Fruit fly (Drosophila melanogaster) ovary, adult (tissue): Measurements from ENCODE around the gene CG9395.

Experiments used
- CG17801 ChIP-seq: fragments of 200-800 bp; optimal IDR thresholded peaks from 2 replicates; lab custom pipeline; 2019; ENCODE audit warnings: missing biosample characterization, mild to moderate bottlenecking, missing genetic modification characterization, moderate library complexity; ENCODE audit not compliant: partially characterized antibody

The CG9395 gene

DNA sequence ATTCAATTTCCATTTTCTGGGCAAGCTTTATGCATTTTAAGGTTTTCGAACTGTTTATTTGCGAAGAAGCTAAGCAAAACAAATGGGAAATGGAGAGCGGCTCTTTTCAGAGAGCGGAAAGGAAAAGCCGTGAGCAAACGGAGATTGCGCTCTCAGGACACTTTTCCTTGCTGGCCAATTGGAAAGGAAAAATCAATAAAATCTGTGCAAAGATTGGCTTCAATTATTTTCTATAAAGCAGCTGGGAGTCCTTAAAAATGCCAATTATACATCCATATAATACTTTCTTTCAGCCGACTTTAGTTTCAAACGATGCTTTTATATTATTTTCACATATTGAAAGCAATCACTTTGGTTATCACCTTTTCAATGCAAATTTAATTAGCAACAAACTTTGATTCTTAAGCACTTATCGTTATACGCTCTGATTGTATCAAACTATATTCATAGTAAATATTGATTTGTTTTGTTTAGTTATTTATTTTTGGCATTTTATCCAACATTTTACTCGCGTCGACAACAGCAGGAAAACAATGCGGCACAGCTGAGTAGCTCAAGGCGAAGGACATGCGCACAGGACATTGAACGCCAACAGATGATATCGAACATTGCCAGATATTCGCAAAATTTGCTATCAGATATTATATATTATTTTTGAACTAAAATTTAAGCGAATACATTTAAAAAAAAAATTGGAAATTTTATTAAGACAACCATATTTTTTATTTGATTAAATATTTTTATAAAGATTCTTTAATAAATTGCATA, at the start of gene CG9395:
Gene CG9395, minus strand, starts transcription at position 494 of the 768 bp plus-strand sequence.
- TF ChIP-seq CG17801 (GFP tag; lab: Kevin White, UChicago): no peak

DNA sequence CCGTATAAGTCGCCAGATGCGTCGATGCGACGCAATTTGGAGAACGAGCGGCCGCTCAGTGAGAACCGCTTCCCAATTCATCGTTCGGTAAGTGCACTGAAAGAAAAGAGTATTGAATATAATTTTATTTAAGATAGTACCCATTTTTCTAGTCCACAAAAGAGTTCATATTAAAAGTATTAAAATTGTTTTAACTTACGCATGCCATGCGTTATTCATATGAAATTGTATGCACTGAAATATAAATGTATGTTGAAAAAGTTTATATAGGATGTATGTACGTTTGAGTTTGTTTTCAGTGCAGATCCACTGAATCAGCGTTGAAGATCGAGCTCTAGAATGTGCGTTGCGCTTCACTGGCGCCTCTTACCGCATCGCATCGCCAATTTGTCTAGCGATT, 44.7 kb upstream of the CG9395 start:
- peak; percentile 75 for TF ChIP-seq CG17801 (GFP tag; lab: Kevin White, UChicago)

DNA sequence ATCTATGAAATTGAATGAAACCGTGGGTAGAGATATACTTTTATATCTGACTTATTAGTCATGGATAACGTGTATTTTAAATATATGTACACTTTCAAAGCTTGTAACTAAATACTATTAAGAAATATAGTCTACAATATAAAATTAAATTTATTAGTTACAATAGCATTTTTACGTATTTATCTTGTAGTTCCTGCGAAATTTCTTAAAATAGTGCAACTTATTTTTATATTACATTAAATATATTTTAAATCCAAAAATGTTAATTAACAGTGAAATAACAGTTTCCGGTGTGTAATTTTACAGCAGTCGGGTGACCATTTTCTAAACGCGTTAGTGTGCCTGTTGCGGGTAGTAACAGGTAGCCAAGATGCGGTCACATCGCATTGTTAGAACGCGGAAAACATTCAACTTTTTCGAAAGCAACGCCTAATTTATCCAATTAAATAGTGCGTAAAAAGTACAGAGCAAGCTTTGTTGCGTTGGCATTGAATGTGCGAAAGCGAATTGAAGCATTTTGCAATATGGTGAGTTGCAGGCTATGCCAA, 43.8 kb upstream of the CG9395 start, which contains the start of the genes CG10859 and CG7110:
Gene CG10859, minus strand, starts transcription at position 51 of the 548 bp plus-strand sequence.
Gene CG7110, plus strand, starts transcription at position 378 of the 548 bp plus-strand sequence.
- peak; percentile 89 for TF ChIP-seq CG17801 (GFP tag; lab: Kevin White, UChicago)

DNA sequence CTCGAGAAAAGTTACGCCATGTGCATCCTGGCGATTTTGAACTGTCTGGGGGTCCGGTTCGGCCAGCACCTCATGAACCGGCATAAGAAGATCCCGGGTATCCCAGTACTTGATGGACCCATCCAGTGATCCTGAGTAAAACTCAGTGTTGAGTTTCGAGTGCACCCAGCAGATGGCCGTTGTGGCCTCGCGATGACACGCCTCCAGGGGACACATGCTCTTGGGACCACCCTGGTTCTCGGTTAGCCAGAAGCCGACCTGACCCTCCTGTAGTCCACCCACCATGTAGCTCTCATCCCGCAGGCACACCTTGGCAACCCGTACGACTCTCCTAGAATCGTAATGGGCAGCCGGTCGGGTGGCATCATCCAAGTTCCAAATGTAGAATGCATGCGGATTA, 42.5 kb upstream of the CG9395 start:
- TF ChIP-seq CG17801 (GFP tag; lab: Kevin White, UChicago): no peak

DNA sequence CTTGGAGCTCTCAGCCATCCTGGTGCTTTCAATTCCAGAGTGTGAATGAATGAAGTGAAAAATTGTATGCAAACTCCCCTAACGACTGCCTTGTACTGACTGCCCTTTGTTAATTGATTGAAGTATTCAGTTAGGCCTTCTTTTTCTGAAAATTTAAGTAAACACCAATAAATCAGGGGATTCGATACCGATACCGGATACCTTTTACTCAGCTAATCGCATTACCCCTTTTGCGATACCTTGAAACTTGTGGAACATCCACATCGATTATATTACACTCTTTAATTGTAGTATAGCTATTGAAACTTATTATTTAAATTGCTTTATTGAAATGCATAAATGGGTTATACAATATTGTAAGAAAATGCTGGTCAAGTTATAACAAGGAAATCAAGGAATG, 41.2 kb upstream of the CG9395 start, which contains the start of gene CG16957:
Gene CG16957, minus strand, starts transcription at position 101 of the 400 bp plus-strand sequence.
- TF ChIP-seq CG17801 (GFP tag; lab: Kevin White, UChicago): no peak

DNA sequence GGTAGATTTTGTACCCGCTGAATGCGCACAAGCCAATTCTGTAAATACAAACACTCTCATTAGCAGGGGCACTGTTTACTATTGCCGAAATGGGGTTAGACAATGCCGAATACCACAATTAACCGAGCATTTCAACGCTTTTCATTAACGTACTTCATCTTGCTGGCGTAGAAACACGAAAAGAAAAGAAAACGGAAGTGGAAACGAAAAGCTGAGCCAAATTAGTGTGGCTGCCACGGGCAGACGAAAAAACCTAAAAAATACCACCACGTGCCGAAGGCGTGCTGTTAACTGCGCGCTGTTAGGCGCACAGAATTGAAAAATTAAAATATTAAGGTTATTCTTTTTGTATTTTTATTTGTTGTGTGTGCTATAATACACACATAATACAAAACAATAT, 40.0 kb upstream of the CG9395 start, which contains the start of gene RpL24:
Gene RpL24, minus strand, starts transcription at position 229 of the 400 bp plus-strand sequence.
- peak; percentile 98 for TF ChIP-seq CG17801 (GFP tag; lab: Kevin White, UChicago)

DNA sequence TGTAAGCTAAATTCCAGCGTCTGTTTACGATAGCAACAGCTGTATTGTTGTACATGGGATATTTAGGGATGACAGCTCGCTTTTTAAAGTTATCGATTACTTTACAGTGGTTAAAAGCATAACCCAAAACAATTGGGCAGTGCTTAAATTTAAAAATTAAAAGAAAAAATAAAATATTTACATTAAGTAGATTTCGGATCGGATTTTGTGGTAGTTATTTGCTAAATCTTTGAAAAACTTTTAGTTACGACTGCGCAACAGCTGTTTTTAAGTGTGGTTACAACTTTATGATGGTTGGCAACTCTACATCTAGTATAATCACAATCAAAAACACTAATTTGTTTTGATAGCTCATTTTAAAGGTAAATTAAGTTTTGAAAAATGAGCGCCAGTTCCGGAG, 32.4 kb upstream of the CG9395 start, which contains the start of the genes Ing5 and CG7099:
Gene Ing5, minus strand, starts transcription at position 58 of the 400 bp plus-strand sequence.
Gene CG7099, plus strand, starts transcription at position 317 of the 400 bp plus-strand sequence.
- TF ChIP-seq CG17801 (GFP tag; lab: Kevin White, UChicago): peak; percentile 99

DNA sequence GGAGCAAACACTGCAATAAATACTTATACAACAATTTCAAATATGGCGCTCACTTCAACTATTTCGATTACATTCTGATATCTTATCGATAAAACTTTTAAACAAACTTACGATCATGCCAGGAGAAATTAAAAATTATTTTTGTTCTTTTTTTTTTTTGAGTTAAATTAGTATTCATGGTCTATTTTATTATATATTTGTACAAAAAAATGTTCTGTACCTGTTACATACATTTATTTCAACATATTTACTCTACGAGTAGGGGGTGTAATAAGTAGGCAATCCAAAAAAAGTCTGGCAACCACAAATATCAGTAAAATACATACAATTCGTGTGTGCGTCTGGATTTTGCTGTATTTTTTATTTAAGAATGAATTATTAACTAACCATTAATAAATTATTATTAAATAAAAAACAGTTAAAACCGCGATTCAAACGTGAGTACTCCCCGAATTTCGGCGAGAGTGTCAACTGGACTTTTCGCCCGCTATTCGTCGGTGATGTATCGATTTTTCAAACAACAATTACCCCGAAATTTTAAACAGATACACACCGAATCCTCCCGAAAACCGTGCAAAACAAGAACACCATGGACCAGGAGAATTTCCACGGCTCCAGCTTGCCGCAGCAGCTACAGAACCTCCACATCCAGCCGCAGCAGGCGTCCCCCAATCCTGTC, 27.6 kb upstream of the CG9395 start, which contains the start of gene loqs:
Gene loqs, plus strand, starts transcription at position 302 of the 679 bp plus-strand sequence.
- TF ChIP-seq CG17801 (GFP tag; lab: Kevin White, UChicago): peak; percentile 29

DNA sequence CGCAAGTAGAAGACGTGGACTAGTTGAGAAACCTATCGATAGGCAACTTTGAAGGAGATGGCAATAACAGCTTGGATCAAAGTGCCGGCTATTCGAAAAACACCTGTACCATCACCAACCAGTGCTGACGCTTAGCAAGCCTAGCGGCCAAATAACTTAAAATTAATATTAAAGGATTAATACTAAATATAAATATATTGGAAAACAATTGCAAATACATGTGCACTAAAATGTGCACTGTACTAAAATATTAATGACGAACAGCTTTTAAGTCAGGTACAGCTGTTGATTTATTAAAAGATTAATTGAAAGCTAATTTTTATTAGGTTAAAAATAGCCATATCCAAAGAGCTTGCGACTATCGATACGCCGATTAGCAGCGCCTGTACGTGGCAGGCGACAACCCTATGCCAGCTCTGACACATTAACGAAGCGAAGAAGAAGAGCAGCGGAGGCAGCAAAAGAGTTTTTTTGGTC, 23.7 kb upstream of the CG9395 start, which contains the start of the genes CG9302 and beta'COP:
Gene CG9302, minus strand, starts transcription at position 51 of the 477 bp plus-strand sequence.
Gene beta'COP, plus strand, starts transcription at position 415 of the 477 bp plus-strand sequence.
- peak; percentile 81 for TF ChIP-seq CG17801 (GFP tag; lab: Kevin White, UChicago)

DNA sequence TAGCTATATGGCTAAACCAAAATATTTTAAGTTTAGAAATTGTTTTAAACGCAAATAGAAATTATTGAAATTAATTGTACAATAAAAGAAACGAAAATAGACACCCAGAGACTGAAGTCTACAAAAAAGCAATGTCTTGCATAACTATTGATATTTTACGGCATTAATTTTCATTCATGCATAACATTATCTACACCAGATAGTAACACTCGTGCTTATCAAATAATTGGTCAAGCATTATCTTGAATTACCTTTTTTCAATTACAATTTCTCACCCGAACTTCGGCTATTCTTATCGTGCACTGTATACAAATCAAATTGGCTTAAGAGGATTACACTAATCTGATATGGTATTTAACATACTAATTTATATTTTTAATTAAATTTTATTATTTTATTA, 21.2 kb upstream of the CG9395 start:
- TF ChIP-seq CG17801 (GFP tag; lab: Kevin White, UChicago): no peak

DNA sequence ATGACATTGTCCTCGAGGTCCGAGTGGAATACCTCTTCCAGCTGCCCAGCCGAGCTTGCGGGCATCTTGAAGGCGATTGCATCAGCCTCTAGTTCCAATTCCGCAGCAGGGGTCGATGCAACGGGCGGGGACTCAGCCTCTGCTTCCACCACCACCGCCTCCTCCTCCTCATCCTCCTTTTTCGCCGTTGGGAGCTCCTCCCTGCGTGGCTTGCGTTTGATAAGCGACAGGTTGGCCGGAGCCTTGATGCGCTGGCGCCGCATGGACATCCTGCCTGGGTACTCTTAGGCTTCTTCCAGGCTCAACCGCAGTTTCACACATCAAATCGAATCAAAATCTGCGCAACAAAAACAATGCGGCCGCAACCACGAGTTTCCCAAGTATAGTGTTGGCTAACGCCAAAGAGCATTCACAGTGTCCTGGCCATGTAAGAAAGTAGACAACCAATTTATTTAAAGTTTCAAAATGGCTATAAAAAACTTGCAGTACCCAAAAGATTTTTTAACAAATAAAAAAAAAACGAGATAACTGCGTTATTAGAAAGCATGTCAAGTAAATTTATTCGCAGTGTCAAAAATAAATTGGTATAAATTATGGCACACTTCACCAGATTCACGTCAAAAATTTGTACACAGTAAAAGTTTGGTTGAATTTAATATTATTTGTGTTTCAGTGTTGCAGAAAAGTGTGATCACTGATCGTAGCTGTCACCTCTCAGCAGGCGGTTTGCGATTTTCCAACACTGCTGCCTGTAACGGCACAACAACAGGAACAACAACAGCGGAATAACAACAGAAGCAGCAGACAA, 18.8 kb upstream of the CG9395 start, which contains the start of the genes Bdp1 and CG6565:
Gene Bdp1, minus strand, starts transcription at position 456 of the 808 bp plus-strand sequence.
Gene CG6565, plus strand, starts transcription at position 585 of the 808 bp plus-strand sequence.
- TF ChIP-seq CG17801 (GFP tag; lab: Kevin White, UChicago): peak; percentile 88

DNA sequence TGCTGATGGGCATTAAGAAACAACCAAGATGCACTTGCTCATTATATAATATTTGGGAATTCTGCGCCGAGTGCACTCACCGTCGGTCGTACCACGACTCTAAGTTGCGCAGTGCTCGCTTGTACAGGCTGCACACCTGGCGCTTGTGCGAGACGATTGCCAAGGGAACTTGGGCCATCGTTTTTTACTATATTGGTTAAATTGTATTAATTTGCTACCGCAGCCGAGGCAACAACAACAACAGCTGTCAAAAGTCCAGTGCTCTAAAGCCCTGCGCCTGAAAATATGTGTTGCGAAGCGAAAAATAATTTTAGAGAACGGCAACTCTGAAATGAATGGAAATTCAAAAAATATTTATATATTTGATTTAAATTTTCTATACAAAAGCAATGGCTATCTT, 15.9 kb upstream of the CG9395 start, which contains the start of gene ND-B22:
Gene ND-B22, minus strand, starts transcription at position 349 of the 400 bp plus-strand sequence.
- TF ChIP-seq CG17801 (GFP tag; lab: Kevin White, UChicago): peak; percentile 66

DNA sequence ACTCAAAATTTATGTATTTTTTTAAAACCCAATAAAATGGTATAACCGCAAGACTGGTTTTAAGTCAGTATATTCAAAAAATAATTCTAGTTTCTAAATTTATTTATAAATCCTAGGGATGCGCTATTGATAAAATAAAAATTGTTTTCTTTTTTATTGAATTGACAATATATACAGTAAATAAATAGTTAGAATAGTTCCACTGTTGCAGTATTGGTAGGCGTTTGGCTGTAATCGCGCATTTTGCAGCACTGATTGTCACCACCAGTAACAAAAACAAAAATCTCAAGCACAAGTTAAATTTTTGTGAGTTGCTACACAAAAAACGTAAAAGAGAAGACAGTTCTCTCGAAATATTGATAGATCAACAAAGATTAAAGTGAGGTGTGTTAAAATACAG, 14.1 kb upstream of the CG9395 start, which contains the start of gene CG31855:
Gene CG31855, plus strand, starts transcription at position 265 of the 400 bp plus-strand sequence.
- TF ChIP-seq CG17801 (GFP tag; lab: Kevin White, UChicago): peak; percentile 90
